Worm (Caenorhabditis elegans) whole organism, L3 larva: ENCODE measurements around the gene cdkr-3.

ENCODE experiments used
- ama-1 ChIP-seq: fragments of 150-350 bp; optimal IDR thresholded peaks from 2 replicates; lab custom pipeline; 2018
- egl-5 ChIP-seq: fragments of 150-350 bp; optimal IDR thresholded peaks from 2 replicates; lab custom pipeline; 2017; ENCODE audit warnings: missing biosample characterization, missing genetic modification reagents, missing genetic modification characterization, inconsistent platforms
- elt-3 ChIP-seq, 3 experiments: fragments of 150-350 bp in 1 of 3; sonication (generic microtip) in 2 of 3; optimal IDR thresholded peaks; 2 replicates in 2 of 3; 4 replicates in 1 of 3; lab custom pipeline; 2014 to 2017; ENCODE audit warnings: missing biosample characterization in 3 of 3, missing genetic modification characterization in 3 of 3
- lin-15B ChIP-seq: fragments of 150-350 bp; optimal IDR thresholded peaks from 2 replicates; lab custom pipeline; 2014; ENCODE audit warnings: missing biosample characterization, missing genetic modification characterization
- lin-39 ChIP-seq: fragments of 150-350 bp; optimal IDR thresholded peaks from 2 replicates; lab custom pipeline; 2018; ENCODE audit warnings: missing biosample characterization, missing genetic modification reagents, missing genetic modification characterization
- nhr-11 ChIP-seq: fragments of 150-350 bp; optimal IDR thresholded peaks from 2 replicates; lab custom pipeline; 2014; ENCODE audit warnings: missing biosample characterization, missing genetic modification characterization
- nhr-23 ChIP-seq: fragments of 150-350 bp; optimal IDR thresholded peaks from 2 replicates; lab custom pipeline; 2014; ENCODE audit warnings: missing biosample characterization, missing genetic modification reagents, missing genetic modification characterization
- nhr-237 ChIP-seq: fragments of 150-350 bp; optimal IDR thresholded peaks from 2 replicates; lab custom pipeline; 2014; ENCODE audit warnings: missing biosample characterization, missing genetic modification characterization
- unc-62 ChIP-seq: fragments of 150-350 bp; sonication (generic microtip); optimal IDR thresholded peaks from 4 replicates; lab custom pipeline; 2014; ENCODE audit warnings: missing biosample characterization, missing genetic modification reagents, missing genetic modification characterization
- zag-1 ChIP-seq: fragments of 150-350 bp; optimal IDR thresholded peaks from 2 replicates; lab custom pipeline; 2014; ENCODE audit warnings: missing biosample characterization, missing genetic modification characterization

DNA sequence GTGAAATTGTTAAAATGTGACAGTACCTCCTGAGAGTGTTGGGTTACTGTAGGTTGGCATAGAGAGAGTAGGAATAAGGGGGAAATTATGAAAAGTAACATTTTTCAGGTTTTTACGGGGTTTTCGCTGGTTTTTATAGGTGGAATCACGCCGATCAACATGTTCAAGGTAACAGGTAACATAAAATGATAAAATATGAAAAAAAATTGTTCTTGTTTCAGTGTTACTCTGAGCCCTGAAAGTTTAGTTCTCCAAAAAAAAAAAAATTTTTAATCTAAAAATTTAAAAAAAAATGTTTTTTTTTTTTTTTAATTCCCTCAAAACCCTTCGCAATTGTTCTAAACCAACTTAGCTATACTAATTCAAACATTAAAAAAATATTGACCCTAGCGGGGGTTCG lies 36.2 kb upstream of the cdkr-3 start, which contains the start of gene Y113G7B.15:
- TF ChIP-seq lin-15B (tag; lab: Kevin White, UChicago) (no peak), ama-1 (no peak), elt-3 (tag; optimal IDR thresholded peaks at IDR 0.05; lab: Kevin White, UChicago) (no peak), unc-62 (GFP tag; lab: Kevin White, UChicago) (no peak), nhr-11 (no peak), nhr-237 (tag; lab: Kevin White, UChicago) (no peak), nhr-23 (tag; lab: Kevin White, UChicago) (no peak), zag-1 (no peak), lin-39 (tag; lab: Kevin White, UChicago) (no peak), egl-5 (tag; lab: Kevin White, UChicago) (no peak)
